Fruit fly (Drosophila melanogaster) whole organism, embryonic: Measurements from ENCODE around the gene Jarid2.
A peak's percentile ranks its signal among the peaks of the same experiment; 100 is the strongest.

Experiments
- ATbp ChIP-seq: fragments of 200-800 bp; sonication (Bioruptor generic); optimal IDR thresholded peaks from 2 replicates; lab custom pipeline; 2017; ENCODE audit warnings: missing biosample characterization, mild to moderate bottlenecking, missing genetic modification characterization, missing genetic modification reagents
- Adf1 ChIP-seq: fragments of 200-800 bp; sonication (Bioruptor generic); IDR thresholded peaks from 2 replicates; pipeline ENCODE4 v1.3.6; 2022; ENCODE audit warnings: missing biosample characterization, missing genetic modification characterization
- B-H1 ChIP-seq: fragments of 200-800 bp; sonication (Bioruptor generic); IDR thresholded peaks from 3 replicates; pipeline ENCODE4 v1.3.6; 2022; ENCODE audit warnings: missing biosample characterization, missing genetic modification characterization
- Bdp1 ChIP-seq: fragments of 200-800 bp; sonication (Bioruptor generic); optimal IDR thresholded peaks from 3 replicates; lab custom pipeline; 2016; ENCODE audit warnings: missing biosample characterization, missing genetic modification characterization
- CG10543 ChIP-seq: fragments of 200-800 bp; sonication (Bioruptor generic); optimal IDR thresholded peaks from 3 replicates; lab custom pipeline; 2017; ENCODE audit warnings: missing biosample characterization, mild to moderate bottlenecking, missing genetic modification characterization, moderate library complexity
- CG11456 ChIP-seq: fragments of 200-800 bp; sonication (Bioruptor generic); IDR thresholded peaks from 3 replicates; pipeline ENCODE4 v1.3.6; 2022; ENCODE audit warnings: missing biosample characterization, missing genetic modification characterization
- CG13775 ChIP-seq: fragments of 200-800 bp; sonication (Bioruptor generic); optimal IDR thresholded peaks from 3 replicates; lab custom pipeline; 2017; ENCODE audit warnings: missing biosample characterization, mild to moderate bottlenecking, missing genetic modification characterization
- CG14050 ChIP-seq: fragments of 200-800 bp; sonication (Bioruptor generic); IDR thresholded peaks from 3 replicates; pipeline ENCODE4 v1.3.6; 2022; ENCODE audit warnings: missing biosample characterization, missing genetic modification characterization
- CG15011 ChIP-seq: fragments of 200-800 bp; sonication (Bioruptor generic); optimal IDR thresholded peaks from 3 replicates; lab custom pipeline; 2018; ENCODE audit warnings: missing biosample characterization, mild to moderate bottlenecking, missing genetic modification characterization
- CG16815 ChIP-seq: fragments of 200-800 bp; sonication (Bioruptor generic); optimal IDR thresholded peaks from 3 replicates; lab custom pipeline; 2017; ENCODE audit warnings: missing biosample characterization, mild to moderate bottlenecking, missing genetic modification characterization
- CG17361 ChIP-seq: fragments of 200-800 bp; sonication (Bioruptor generic); IDR thresholded peaks from 3 replicates; pipeline ENCODE4 v1.3.6; 2022; ENCODE audit warnings: missing biosample characterization, missing genetic modification characterization
- CG1832 ChIP-seq: fragments of 200-800 bp; sonication (Bioruptor generic); optimal IDR thresholded peaks from 2 replicates; lab custom pipeline; 2017; ENCODE audit warnings: missing biosample characterization, mild to moderate bottlenecking, missing genetic modification characterization, inconsistent platforms
- CG30020 ChIP-seq: fragments of 200-800 bp; optimal IDR thresholded peaks from 2 replicates; lab custom pipeline; 2019; ENCODE audit warnings: missing biosample characterization, mild to moderate bottlenecking, missing genetic modification characterization, moderate library complexity
- CG4360 ChIP-seq: fragments of 200-800 bp; sonication (Bioruptor generic); IDR thresholded peaks from 2 replicates; pipeline ENCODE4 v1.3.6; 2022; ENCODE audit warnings: missing biosample characterization, missing genetic modification characterization
- CG5245 ChIP-seq: fragments of 200-800 bp; sonication (Bioruptor generic); optimal IDR thresholded peaks from 3 replicates; lab custom pipeline; 2016; ENCODE audit warnings: missing biosample characterization, missing genetic modification characterization
- CG6175 ChIP-seq: fragments of 200-800 bp; sonication (Bioruptor generic); IDR thresholded peaks from 3 replicates; pipeline ENCODE4 v1.3.6; 2022; ENCODE audit warnings: missing biosample characterization, missing genetic modification characterization
- CG6765 ChIP-seq: fragments of 200-800 bp; sonication (Bioruptor generic); optimal IDR thresholded peaks from 3 replicates; lab custom pipeline; 2017; ENCODE audit warnings: missing biosample characterization, mild to moderate bottlenecking, missing genetic modification characterization
- CG6813 ChIP-seq: fragments of 200-800 bp; sonication (Bioruptor generic); optimal IDR thresholded peaks from 2 replicates; lab custom pipeline; 2017; ENCODE audit warnings: missing biosample characterization, missing genetic modification characterization, mild to moderate bottlenecking, moderate library complexity, missing genetic modification reagents
- CG7839 ChIP-seq: fragments of 200-800 bp; sonication (Bioruptor generic); optimal IDR thresholded peaks from 3 replicates; lab custom pipeline; 2018; ENCODE audit warnings: missing biosample characterization, mild to moderate bottlenecking, missing genetic modification characterization, moderate library complexity
- CG8924 ChIP-seq: fragments of 200-800 bp; optimal IDR thresholded peaks from 3 replicates; lab custom pipeline; 2019; ENCODE audit warnings: missing biosample characterization, mild to moderate bottlenecking, missing genetic modification characterization, moderate library complexity
- CG9437 ChIP-seq: fragments of 200-800 bp; sonication (Bioruptor generic); optimal IDR thresholded peaks from 2 replicates; lab custom pipeline; 2018; ENCODE audit warnings: missing biosample characterization, mild to moderate bottlenecking, missing genetic modification characterization
- CG9609 ChIP-seq: fragments of 200-800 bp; sonication (Bioruptor generic); optimal IDR thresholded peaks from 3 replicates; lab custom pipeline; 2016; ENCODE audit warnings: missing biosample characterization, missing genetic modification characterization
- D19A ChIP-seq: fragments of 200-800 bp; optimal IDR thresholded peaks from 3 replicates; lab custom pipeline; 2019; ENCODE audit warnings: missing biosample characterization, mild to moderate bottlenecking, missing genetic modification characterization, moderate library complexity
- Dad ChIP-seq: fragments of 200-800 bp; sonication (Bioruptor generic); optimal IDR thresholded peaks from 3 replicates; lab custom pipeline; 2016; ENCODE audit warnings: missing biosample characterization, missing genetic modification characterization
- Dp ChIP-seq: fragments of 200-800 bp; sonication (Bioruptor generic); optimal IDR thresholded peaks from 2 replicates; lab custom pipeline; 2018; ENCODE audit warnings: missing biosample characterization, mild to moderate bottlenecking, missing genetic modification characterization, moderate library complexity
- E2f2 ChIP-seq: fragments of 200-800 bp; sonication (Bioruptor generic); IDR thresholded peaks from 2 replicates; pipeline ENCODE4 v1.3.6; 2022; ENCODE audit warnings: missing biosample characterization, missing genetic modification characterization
- Hmr ChIP-seq: fragments of 200-800 bp; sonication (Bioruptor generic); optimal IDR thresholded peaks from 3 replicates; lab custom pipeline; 2017; ENCODE audit warnings: mild to moderate bottlenecking, missing biosample characterization, missing genetic modification reagents, missing genetic modification characterization
- Hsf ChIP-seq: fragments of 200-800 bp; sonication (Bioruptor generic); optimal IDR thresholded peaks from 3 replicates; lab custom pipeline; 2016; ENCODE audit warnings: missing biosample characterization, missing genetic modification characterization
- Mes4 ChIP-seq: fragments of 200-800 bp; sonication (Bioruptor generic); optimal IDR thresholded peaks from 2 replicates; lab custom pipeline; 2016; ENCODE audit warnings: missing biosample characterization, missing genetic modification characterization
- Vsx1 ChIP-seq: fragments of 200-800 bp; sonication (Bioruptor generic); optimal IDR thresholded peaks from 2 replicates; lab custom pipeline; 2017; ENCODE audit warnings: missing biosample characterization, mild to moderate bottlenecking, missing genetic modification characterization, missing genetic modification reagents
- Xbp1 ChIP-seq: fragments of 200-800 bp; sonication (Bioruptor generic); optimal IDR thresholded peaks from 3 replicates; lab custom pipeline; 2016; ENCODE audit warnings: missing biosample characterization, mild to moderate bottlenecking, missing genetic modification characterization
- Xrp1 ChIP-seq: fragments of 200-800 bp; sonication (Bioruptor generic); IDR thresholded peaks from 2 replicates; pipeline ENCODE4 v1.3.6; 2022; ENCODE audit warnings: missing biosample characterization, missing genetic modification characterization
- chinmo ChIP-seq: fragments of 200-800 bp; sonication (Bioruptor generic); IDR thresholded peaks from 4 replicates; pipeline ENCODE4 v1.3.6; 2022; ENCODE audit warnings: missing biosample characterization, missing genetic modification characterization; ENCODE audit not compliant: partially characterized antibody
- en ChIP-seq: fragments of 200-800 bp; sonication (Bioruptor generic); optimal IDR thresholded peaks from 2 replicates; lab custom pipeline; 2016; ENCODE audit warnings: missing biosample characterization, missing genetic modification characterization
- gro ChIP-seq: fragments of 200-800 bp; sonication (Bioruptor generic); optimal IDR thresholded peaks from 2 replicates; lab custom pipeline; 2016; ENCODE audit warnings: missing biosample characterization, missing genetic modification characterization
- hbn ChIP-seq: fragments of 200-800 bp; sonication (Bioruptor generic); IDR thresholded peaks from 2 replicates; pipeline ENCODE4 v1.3.6; 2022; ENCODE audit warnings: missing biosample characterization, missing genetic modification characterization; ENCODE audit not compliant: partially characterized antibody
- insv ChIP-seq, 2 experiments: fragments of 200-800 bp; sonication (Bioruptor generic); optimal IDR thresholded peaks; 3 replicates each; lab custom pipeline; 2016 to 2018; ENCODE audit warnings: missing biosample characterization in 2 of 2, missing genetic modification characterization in 2 of 2
- jumu ChIP-seq: fragments of 200-800 bp; sonication (Bioruptor generic); optimal IDR thresholded peaks from 3 replicates; lab custom pipeline; 2016; ENCODE audit warnings: missing biosample characterization, missing genetic modification characterization
- lbe ChIP-seq: fragments of 200-800 bp; sonication (Bioruptor generic); optimal IDR thresholded peaks from 2 replicates; lab custom pipeline; 2016; ENCODE audit warnings: missing biosample characterization, mild to moderate bottlenecking, missing genetic modification characterization
- nau ChIP-seq: fragments of 200-800 bp; sonication (Bioruptor generic); optimal IDR thresholded peaks from 3 replicates; lab custom pipeline; 2017; ENCODE audit warnings: missing biosample characterization, mild to moderate bottlenecking, missing genetic modification characterization, missing genetic modification reagents
- nom ChIP-seq: fragments of 200-800 bp; sonication (Bioruptor generic); optimal IDR thresholded peaks from 2 replicates; lab custom pipeline; 2017; ENCODE audit warnings: missing biosample characterization, missing genetic modification characterization, mild to moderate bottlenecking, moderate library complexity, missing genetic modification reagents
- slbo ChIP-seq: fragments of 200-800 bp; sonication (Bioruptor generic); IDR thresholded peaks from 2 replicates; pipeline ENCODE4 v1.3.6; 2022; ENCODE audit warnings: missing biosample characterization, missing genetic modification characterization
- sr ChIP-seq: fragments of 200-800 bp; sonication (Bioruptor generic); IDR thresholded peaks from 3 replicates; pipeline ENCODE4 v1.3.6; 2022; ENCODE audit warnings: missing biosample characterization, missing genetic modification characterization
- sug ChIP-seq: fragments of 200-800 bp; optimal IDR thresholded peaks from 2 replicates; lab custom pipeline; 2019; ENCODE audit warnings: missing biosample characterization, mild to moderate bottlenecking, missing genetic modification characterization, moderate library complexity
- toy ChIP-seq: fragments of 200-800 bp; sonication (Bioruptor generic); IDR thresholded peaks from 2 replicates; pipeline ENCODE4 v1.3.6; 2022; ENCODE audit warnings: missing biosample characterization, missing genetic modification characterization
- trh ChIP-seq: fragments of 200-800 bp; sonication (Bioruptor generic); optimal IDR thresholded peaks from 2 replicates; lab custom pipeline; 2016; ENCODE audit warnings: missing biosample characterization, missing genetic modification characterization
- yki ChIP-seq: fragments of >200 bp; optimal IDR thresholded peaks from 3 replicates; lab custom pipeline; 2018
- zfh1 ChIP-seq: fragments of 200-800 bp; sonication (Bioruptor generic); IDR thresholded peaks from 3 replicates; pipeline ENCODE4 v1.3.6; 2022; ENCODE audit warnings: missing biosample characterization, missing genetic modification characterization

Gene Jarid2

dm6 chr3L:9429665-9430607 lies 46.9 kb upstream of the Jarid2 start, which contains the start of the genes RpS17 and MTF-1 (continued):
- TF ChIP-seq toy (GFP tag; lab: Robert Waterston, UW): no peak
- no peak for TF ChIP-seq CG1832 (GFP tag; lab: Kevin White, UChicago)
- no peak for TF ChIP-seq CG6813 (GFP tag; lab: Kevin White, UChicago)
- peak; percentile 23 for TF ChIP-seq Bdp1 (GFP tag; lab: Kevin White, UChicago)
- TF ChIP-seq hbn: no peak
- peak; percentile 5 for TF ChIP-seq en (GFP tag; lab: Kevin White, UChicago)
- no peak for TF ChIP-seq CG6175 (GFP tag; lab: Robert Waterston, UW)
- peak; percentile 41 for TF ChIP-seq CG15011 (GFP tag; lab: Kevin White, UChicago)
- TF ChIP-seq CG9437: peak; percentile 16
- TF ChIP-seq CG13775 (GFP tag; lab: Kevin White, UChicago): peak; percentile 61
- peak; percentile 39 for TF ChIP-seq Dp (GFP tag; lab: Kevin White, UChicago)
- peak; percentile 13 for TF ChIP-seq D19A (tag; lab: Kevin White, UChicago)
- peak; percentile 73 for TF ChIP-seq CG6765
- peak; percentile 78 for TF ChIP-seq Mes4
- peak; percentile 53 for TF ChIP-seq slbo (GFP tag; lab: Robert Waterston, UW)
- peak; percentile 7 for TF ChIP-seq CG30020 (tag; lab: Kevin White, UChicago)
- TF ChIP-seq Hsf (GFP tag; lab: Kevin White, UChicago): peak; percentile 63
- TF ChIP-seq gro (GFP tag; lab: Kevin White, UChicago): peak; percentile 4
- peak; percentile 64; the same call in 2 of the 3 replicates for TF ChIP-seq CG17361 (GFP tag; lab: Robert Waterston, UW)
- TF ChIP-seq nau: peak; percentile 65
- peak; percentile 72; the same call in 2 of the 3 replicates for TF ChIP-seq CG11456
- TF ChIP-seq Vsx1: peak; percentile 51
- no peak for TF ChIP-seq jumu (GFP tag; lab: Kevin White, UChicago)
- peak; percentile 12; the same call in 1 of the 3 replicates for TF ChIP-seq B-H1 (GFP tag; lab: Robert Waterston, UW)
- TF ChIP-seq CG16815: no peak
- TF ChIP-seq E2f2: peak; percentile 32; the same call in 1 of the 2 replicates
- TF ChIP-seq insv (GFP tag; optimal IDR thresholded peaks at IDR 0.05; lab: Kevin White, UChicago): peak in 1 of 2 experiments; percentile 27
- TF ChIP-seq sug (tag; lab: Kevin White, UChicago): peak; percentile 19
- TF ChIP-seq Dad (GFP tag; lab: Kevin White, UChicago): peak; percentile 6
- TF ChIP-seq yki (lab: Kevin White, UChicago): no peak
- peak; percentile 42; the same call in 2 of the 3 replicates for TF ChIP-seq CG14050 (GFP tag; lab: Robert Waterston, UW)
- no peak for TF ChIP-seq CG5245 (GFP tag; lab: Kevin White, UChicago)
- TF ChIP-seq CG7839 (tag; lab: Kevin White, UChicago): peak; percentile 37
- peak; percentile 80 for TF ChIP-seq nom (GFP tag; lab: Kevin White, UChicago)
- TF ChIP-seq Hmr (GFP tag; lab: Kevin White, UChicago): peak; percentile 66
- peak; percentile 41 for TF ChIP-seq CG9609 (GFP tag; lab: Kevin White, UChicago)
- no peak for TF ChIP-seq Adf1 (GFP tag; lab: Robert Waterston, UW)
- TF ChIP-seq ATbp (GFP tag; lab: Kevin White, UChicago): peak; percentile 44
- peak; percentile 16 for TF ChIP-seq CG8924
- no peak for TF ChIP-seq chinmo
- peak; percentile 48 for TF ChIP-seq sr
- TF ChIP-seq zfh1 (GFP tag; lab: Robert Waterston, UW): peak; percentile 68; the same call in 2 of the 3 replicates
- 0 out of 2 replicates have a peak, but pooled peaks have one; percentile 30 for TF ChIP-seq Xrp1 (GFP tag; lab: Robert Waterston, UW)
- peak; percentile 28 for TF ChIP-seq lbe (GFP tag; lab: Kevin White, UChicago)
- peak; percentile 22 for TF ChIP-seq CG10543 (GFP tag; lab: Kevin White, UChicago)
- peak; percentile 41 for TF ChIP-seq Xbp1 (GFP tag; lab: Kevin White, UChicago)
- TF ChIP-seq trh (GFP tag; lab: Kevin White, UChicago): no peak
- TF ChIP-seq CG4360 (GFP tag; lab: Robert Waterston, UW): peak; percentile 87
